Fruit fly (Drosophila melanogaster) whole organism, pupa: ENCODE measurements around the gene CG7341.

Source experiments
- CG10348 ChIP-seq: fragments of 200-800 bp; sonication (Bioruptor generic); IDR thresholded peaks from 2 replicates; pipeline ENCODE4 v1.3.6; 2022; ENCODE audit warnings: missing biosample characterization, missing genetic modification characterization
- CG12605 ChIP-seq: fragments of 200-800 bp; sonication (Bioruptor generic); IDR thresholded peaks from 2 replicates; pipeline ENCODE4 v1.3.6; 2022; ENCODE audit warnings: missing biosample characterization, missing genetic modification characterization
- CG13204 ChIP-seq: fragments of 200-800 bp; sonication (Bioruptor generic); optimal IDR thresholded peaks from 2 replicates; lab custom pipeline; 2018; ENCODE audit warnings: missing biosample characterization, mild to moderate bottlenecking, missing genetic modification characterization, moderate library complexity
- CG14655 ChIP-seq: fragments of 200-800 bp; sonication (Bioruptor generic); optimal IDR thresholded peaks from 3 replicates; lab custom pipeline; 2017; ENCODE audit warnings: mild to moderate bottlenecking, missing biosample characterization, missing genetic modification reagents, missing genetic modification characterization
- CG15710 ChIP-seq: fragments of 200-800 bp; sonication (Bioruptor generic); optimal IDR thresholded peaks from 2 replicates; lab custom pipeline; 2018; ENCODE audit warnings: missing biosample characterization, mild to moderate bottlenecking, missing genetic modification characterization, moderate library complexity
- CG17806 ChIP-seq: fragments of 200-800 bp; sonication (Bioruptor generic); optimal IDR thresholded peaks from 2 replicates; lab custom pipeline; 2018; ENCODE audit warnings: missing biosample characterization, mild to moderate bottlenecking, missing genetic modification characterization, moderate library complexity
- CG32121 ChIP-seq: fragments of 200-800 bp; sonication (Bioruptor generic); IDR thresholded peaks from 2 replicates; pipeline ENCODE4 v1.3.6; 2022; ENCODE audit warnings: missing biosample characterization, missing genetic modification characterization
- CG34367 ChIP-seq: fragments of 200-800 bp; sonication (Bioruptor generic); optimal IDR thresholded peaks from 2 replicates; lab custom pipeline; 2018; ENCODE audit warnings: missing biosample characterization, mild to moderate bottlenecking, missing genetic modification characterization
- CG4496 ChIP-seq: fragments of 200-800 bp; sonication (Bioruptor generic); IDR thresholded peaks from 3 replicates; pipeline ENCODE4 v1.3.6; 2022; ENCODE audit warnings: missing biosample characterization, missing genetic modification characterization
- CG8159 ChIP-seq: fragments of 200-800 bp; sonication (Bioruptor generic); optimal IDR thresholded peaks from 3 replicates; lab custom pipeline; 2018; ENCODE audit warnings: missing biosample characterization, mild to moderate bottlenecking, missing genetic modification characterization, moderate library complexity
- CG8301 ChIP-seq: fragments of 200-800 bp; sonication (Bioruptor generic); optimal IDR thresholded peaks from 2 replicates; lab custom pipeline; 2018; ENCODE audit warnings: missing biosample characterization, mild to moderate bottlenecking, missing genetic modification characterization
- CG9948 ChIP-seq: fragments of 200-800 bp; sonication (Bioruptor generic); optimal IDR thresholded peaks from 2 replicates; lab custom pipeline; 2018; ENCODE audit warnings: missing biosample characterization, mild to moderate bottlenecking, missing genetic modification characterization, moderate library complexity
- D1 ChIP-seq: fragments of 200-800 bp; sonication (Bioruptor generic); optimal IDR thresholded peaks from 2 replicates; lab custom pipeline; 2018; ENCODE audit warnings: missing biosample characterization, mild to moderate bottlenecking, missing genetic modification characterization, moderate library complexity
- EcR ChIP-seq: fragments of 200-800 bp; sonication (Bioruptor generic); optimal IDR thresholded peaks from 3 replicates; lab custom pipeline; 2019; ENCODE audit warnings: missing biosample characterization, missing genetic modification characterization, mild to moderate bottlenecking, moderate library complexity, missing genetic modification reagents
- Ets98B ChIP-seq: fragments of 200-800 bp; sonication (Bioruptor generic); IDR thresholded peaks from 2 replicates; pipeline ENCODE4 v1.3.6; 2022; ENCODE audit warnings: missing biosample characterization, missing genetic modification characterization
- Pif1A ChIP-seq: fragments of 200-800 bp; sonication (Bioruptor generic); optimal IDR thresholded peaks from 3 replicates; lab custom pipeline; 2016; ENCODE audit warnings: missing biosample characterization, missing genetic modification characterization
- Pif1B ChIP-seq: fragments of 200-800 bp; sonication (Bioruptor generic); optimal IDR thresholded peaks from 3 replicates; lab custom pipeline; 2016; ENCODE audit warnings: missing biosample characterization, missing genetic modification characterization
- Snoo ChIP-seq: fragments of 200-800 bp; sonication (Bioruptor generic); optimal IDR thresholded peaks from 3 replicates; lab custom pipeline; 2017; ENCODE audit warnings: missing biosample characterization, mild to moderate bottlenecking, missing genetic modification characterization, inconsistent platforms
- fd96Ca ChIP-seq: fragments of 200-800 bp; sonication (Bioruptor generic); IDR thresholded peaks from 3 replicates; pipeline ENCODE4 v1.3.6; 2022; ENCODE audit warnings: missing biosample characterization, missing genetic modification characterization
- gl ChIP-seq: fragments of 200-800 bp; sonication (Bioruptor generic); optimal IDR thresholded peaks from 2 replicates; lab custom pipeline; 2018; ENCODE audit warnings: missing biosample characterization, mild to moderate bottlenecking, missing genetic modification characterization
- rn ChIP-seq: fragments of 200-800 bp; sonication (Bioruptor generic); IDR thresholded peaks from 2 replicates; pipeline ENCODE4 v1.3.6; 2022; ENCODE audit warnings: missing biosample characterization, missing genetic modification characterization

The CG7341 gene

DNA sequence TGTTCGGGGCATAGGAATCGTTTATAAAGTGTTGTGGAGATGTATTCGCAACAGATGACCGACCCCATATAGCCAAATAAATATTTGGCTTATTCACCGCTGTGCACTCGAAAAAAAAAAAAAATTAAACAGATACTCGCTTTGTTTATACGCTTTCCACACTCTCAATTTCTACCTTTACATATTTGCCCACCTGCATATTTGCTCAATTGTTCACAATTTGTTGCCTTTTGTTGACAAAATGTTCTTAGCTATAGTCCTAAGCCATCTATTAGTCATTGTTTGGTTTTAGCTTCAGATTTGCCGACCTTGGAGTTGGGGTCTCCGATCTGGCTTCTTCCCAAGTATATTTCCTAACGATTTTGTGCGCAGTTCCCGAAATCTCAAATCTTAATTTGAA, 30.2 kb downstream of the CG7341 start:
- no peak for TF ChIP-seq CG4496 (GFP tag; lab: Robert Waterston, UW)

dm6 chr3L:18144620-18145019, 31.9 kb downstream of the CG7341 start:
- TF ChIP-seq CG8159 = no peak
- TF ChIP-seq CG34367 (tag; lab: Kevin White, UChicago) = no peak
- TF ChIP-seq fd96Ca (GFP tag; lab: Robert Waterston, UW) = no peak
- no peak for TF ChIP-seq CG4496 (GFP tag; lab: Robert Waterston, UW)
- TF ChIP-seq CG14655 (GFP tag; lab: Kevin White, UChicago) = no peak
- no peak for TF ChIP-seq Pif1B (GFP tag; lab: Kevin White, UChicago)
- TF ChIP-seq Pif1A (GFP tag; lab: Kevin White, UChicago) = no peak
- no peak for TF ChIP-seq CG8301 (tag; lab: Kevin White, UChicago)
- TF ChIP-seq D1 = no peak
- no peak for TF ChIP-seq Ets98B (GFP tag; lab: Robert Waterston, UW)
- TF ChIP-seq rn (GFP tag; lab: Robert Waterston, UW) = no peak
- no peak for TF ChIP-seq CG9948 (tag; lab: Kevin White, UChicago)
- no peak for TF ChIP-seq CG15710
- TF ChIP-seq Snoo = no peak
- no peak for TF ChIP-seq CG32121
- TF ChIP-seq gl = no peak
- TF ChIP-seq CG12605 = no peak
- no peak for TF ChIP-seq CG17806 (tag; lab: Kevin White, UChicago)

DNA sequence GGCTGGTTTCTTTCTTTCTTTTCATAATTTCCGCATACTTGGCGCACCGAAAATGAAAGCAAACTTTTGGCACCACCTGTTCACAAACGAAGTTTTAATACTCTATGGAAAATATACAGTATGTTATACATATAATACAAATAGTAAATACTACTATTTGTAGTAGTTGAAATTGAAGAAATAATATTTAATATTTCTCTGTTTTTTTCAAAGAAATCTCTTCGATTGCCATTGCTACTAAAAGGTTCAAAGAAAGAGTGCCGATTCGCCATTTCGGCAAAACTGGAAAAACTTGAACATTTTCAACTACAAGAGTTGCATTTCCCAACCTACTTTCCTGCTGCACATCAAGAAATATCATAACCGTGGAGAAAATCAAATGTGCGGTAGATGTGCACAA, 34.1 kb downstream of the CG7341 start:
- TF ChIP-seq CG32121 (peak; percentile 71), rn (GFP tag; lab: Robert Waterston, UW) (no peak), CG10348 (GFP tag; lab: Robert Waterston, UW) (no peak), CG13204 (no peak), EcR (GFP tag; lab: Kevin White, UChicago) (no peak), CG9948 (tag; lab: Kevin White, UChicago) (no peak), Ets98B (GFP tag; lab: Robert Waterston, UW) (peak; percentile 39; the same call in 1 of the 2 replicates), CG15710 (no peak), CG14655 (GFP tag; lab: Kevin White, UChicago) (peak; percentile 3), D1 (no peak), CG4496 (GFP tag; lab: Robert Waterston, UW) (no peak), CG12605 (no peak), Pif1B (GFP tag; lab: Kevin White, UChicago) (no peak), CG8159 (no peak), Pif1A (GFP tag; lab: Kevin White, UChicago) (peak; percentile 0), CG17806 (tag; lab: Kevin White, UChicago) (no peak), fd96Ca (GFP tag; lab: Robert Waterston, UW) (no peak), CG34367 (tag; lab: Kevin White, UChicago) (no peak), CG8301 (tag; lab: Kevin White, UChicago) (peak; percentile 38), gl (no peak), Snoo (no peak)

DNA sequence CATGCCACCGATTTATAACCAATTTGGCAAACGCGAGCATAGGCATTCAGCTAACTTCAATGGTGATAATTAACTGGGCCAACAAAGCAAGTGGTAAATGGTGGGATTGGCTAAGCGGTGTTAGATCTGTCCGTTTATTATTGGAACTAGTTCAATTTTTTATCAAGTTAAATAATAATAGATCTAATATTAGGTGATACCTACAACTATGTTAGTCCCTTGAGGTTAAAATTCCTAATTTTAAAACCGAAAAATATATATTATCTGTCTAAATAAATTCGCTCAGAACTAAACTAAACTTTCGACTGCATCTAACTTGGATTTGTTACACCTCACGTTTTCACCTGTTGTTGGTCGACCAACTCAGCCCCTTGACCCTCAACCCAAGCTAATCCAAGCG, 34.8 kb downstream of the CG7341 start:
- TF ChIP-seq CG13204 (no peak), CG15710 (no peak), D1 (no peak), CG12605 (no peak), CG8159 (no peak)

dm6 chr3L:18148418-18148973, 35.7 kb downstream of the CG7341 start, which contains the start of gene CG7330:
TSS of gene CG7330 (plus strand) at chr3L:18148923.
- TF ChIP-seq CG9948 (tag; lab: Kevin White, UChicago) = peak; percentile 79
- TF ChIP-seq rn (GFP tag; lab: Robert Waterston, UW) = peak; percentile 82
- TF ChIP-seq EcR (GFP tag; lab: Kevin White, UChicago) = no peak
- peak; percentile 57 for TF ChIP-seq CG13204
- peak; percentile 86 for TF ChIP-seq CG8301 (tag; lab: Kevin White, UChicago)
- peak; percentile 96 for TF ChIP-seq Snoo
- TF ChIP-seq CG32121 = peak; percentile 96
- peak; percentile 79 for TF ChIP-seq CG12605
- peak; percentile 85; the same call in 2 of the 3 replicates for TF ChIP-seq fd96Ca (GFP tag; lab: Robert Waterston, UW)
- TF ChIP-seq Ets98B (GFP tag; lab: Robert Waterston, UW) = peak; percentile 82
- TF ChIP-seq D1 = peak; percentile 46
- TF ChIP-seq gl = peak; percentile 45
- peak; percentile 86 for TF ChIP-seq CG15710
- TF ChIP-seq CG34367 (tag; lab: Kevin White, UChicago) = peak; percentile 60
- peak; percentile 77 for TF ChIP-seq CG10348 (GFP tag; lab: Robert Waterston, UW)
- TF ChIP-seq CG17806 (tag; lab: Kevin White, UChicago) = peak; percentile 72
- peak; percentile 81 for TF ChIP-seq CG14655 (GFP tag; lab: Kevin White, UChicago)
- peak; percentile 90 for TF ChIP-seq CG4496 (GFP tag; lab: Robert Waterston, UW)
- peak; percentile 90 for TF ChIP-seq CG8159
- peak; percentile 89 for TF ChIP-seq Pif1B (GFP tag; lab: Kevin White, UChicago)
- TF ChIP-seq Pif1A (GFP tag; lab: Kevin White, UChicago) = peak; percentile 81

DNA sequence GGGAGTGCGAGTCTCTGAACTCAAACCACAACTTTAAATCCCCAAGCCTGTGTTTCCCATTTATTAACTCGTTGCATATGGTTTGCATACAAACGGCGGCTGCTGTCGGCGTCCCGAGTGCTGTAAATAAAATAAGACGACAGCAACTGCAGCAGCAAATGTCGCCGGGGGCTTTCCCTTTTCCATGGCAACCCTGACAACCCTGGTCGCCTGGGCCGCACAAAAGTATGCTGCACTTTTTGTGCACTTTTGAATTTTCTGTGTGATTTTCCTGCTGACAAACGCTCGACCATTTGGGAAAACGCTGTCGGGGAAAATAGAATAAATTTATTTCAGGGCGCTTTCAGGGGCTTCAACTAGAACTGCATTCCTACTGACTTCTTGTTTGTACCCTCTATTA, 41.4 kb downstream of the CG7341 start:
- TF ChIP-seq CG34367 (tag; lab: Kevin White, UChicago) (no peak), Ets98B (GFP tag; lab: Robert Waterston, UW) (0 out of 2 replicates have a peak, but pooled peaks have one; percentile 28), CG15710 (no peak), CG4496 (GFP tag; lab: Robert Waterston, UW) (peak; percentile 73), CG9948 (tag; lab: Kevin White, UChicago) (no peak), D1 (no peak), CG10348 (GFP tag; lab: Robert Waterston, UW) (no peak), fd96Ca (GFP tag; lab: Robert Waterston, UW) (0 out of 3 replicates have a peak, but pooled peaks have one; percentile 35)
